Worm (Caenorhabditis elegans): ENCODE results near the gene F49C12.3.

F49C12.3 gene

DNA sequence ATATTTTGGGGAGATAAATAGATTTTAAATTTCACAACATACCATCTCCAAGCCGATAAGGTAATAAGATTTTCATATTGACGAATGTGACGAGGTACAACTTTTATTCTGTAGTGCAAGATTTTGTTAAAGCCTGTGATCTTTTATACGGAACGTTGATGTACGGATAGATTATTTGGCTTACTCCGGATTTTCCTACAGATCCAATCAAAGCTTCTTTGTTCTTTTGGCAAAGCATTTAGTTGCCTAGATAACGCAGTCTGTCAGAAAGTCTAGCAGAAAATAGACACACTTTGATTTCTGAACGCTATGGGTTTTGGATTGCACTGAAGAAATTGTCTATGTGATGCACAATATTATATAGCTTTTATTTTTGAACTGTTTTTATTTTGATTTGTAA lies 1.1 kb upstream of the F49C12.3 start, which contains the start of gene F49C12.2:
Gene F49C12.2 (minus strand): TSS at position 101 of the 400 bp plus-strand sequence.
- TF ChIP-seq ceh-45 (GFP tag; IDR thresholded peaks at IDR 0.05) (no peak), fax-1 (tag; optimal IDR thresholded peaks at IDR 0.05) (no peak), hlh-6 (tag; optimal IDR thresholded peaks at IDR 0.05) (no peak), ceh-48 (tag; optimal IDR thresholded peaks at IDR 0.05) (no peak), ceh-14 (tag; optimal IDR thresholded peaks at IDR 0.05) (no peak), hlh-13 (GFP tag; optimal IDR thresholded peaks at IDR 0.05) (no peak), unc-42 (tag; optimal IDR thresholded peaks at IDR 0.05) (no peak), unc-3 (GFP tag; conservative IDR thresholded peaks at IDR 0.05) (no peak), unc-3 (tag; optimal IDR thresholded peaks at IDR 0.05) (no peak), npax-4 (tag; optimal IDR thresholded peaks at IDR 0.05) (no peak)

DNA sequence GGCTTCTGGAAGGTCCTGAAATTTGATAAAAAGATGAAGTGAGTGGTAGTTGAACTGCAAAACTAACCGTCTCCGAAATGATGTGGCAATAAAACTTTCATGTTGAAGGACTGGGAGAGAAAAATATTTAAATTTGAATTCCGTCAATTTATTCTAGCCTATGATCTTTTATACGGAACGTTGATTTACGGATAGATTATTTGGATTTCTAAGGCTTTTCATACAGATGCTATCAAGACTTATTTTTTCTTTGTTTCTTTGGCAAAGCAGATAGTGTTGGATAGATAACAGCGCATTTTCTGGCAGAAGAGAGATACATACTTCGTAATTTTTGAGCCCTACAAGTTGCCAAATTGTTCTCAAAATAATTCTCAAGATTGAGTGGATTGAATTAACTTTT lies 3.8 kb downstream of the F49C12.3 start, which contains the start of gene F49C12.4:
Gene F49C12.4 (minus strand): TSS at position 101 of the 400 bp plus-strand sequence.
- TF ChIP-seq unc-3 (GFP tag; conservative IDR thresholded peaks at IDR 0.05) = no peak
- TF ChIP-seq unc-3 (tag; optimal IDR thresholded peaks at IDR 0.05) = no peak
- no peak for TF ChIP-seq C08G9.2 (tag; optimal IDR thresholded peaks at IDR 0.05)
- TF ChIP-seq pax-1 (tag; optimal IDR thresholded peaks at IDR 0.05) = no peak
- TF ChIP-seq ztf-16 (tag; optimal IDR thresholded peaks at IDR 0.05) = no peak
- no peak for TF ChIP-seq ceh-31 (tag; optimal IDR thresholded peaks at IDR 0.05)
- TF ChIP-seq pros-1 (tag; optimal IDR thresholded peaks at IDR 0.05) = no peak
- TF ChIP-seq lim-6 (tag; optimal IDR thresholded peaks at IDR 0.05) = no peak
- TF ChIP-seq tbx-7 (tag; optimal IDR thresholded peaks at IDR 0.05) = no peak
- no peak for TF ChIP-seq hlh-6 (tag; optimal IDR thresholded peaks at IDR 0.05)

DNA sequence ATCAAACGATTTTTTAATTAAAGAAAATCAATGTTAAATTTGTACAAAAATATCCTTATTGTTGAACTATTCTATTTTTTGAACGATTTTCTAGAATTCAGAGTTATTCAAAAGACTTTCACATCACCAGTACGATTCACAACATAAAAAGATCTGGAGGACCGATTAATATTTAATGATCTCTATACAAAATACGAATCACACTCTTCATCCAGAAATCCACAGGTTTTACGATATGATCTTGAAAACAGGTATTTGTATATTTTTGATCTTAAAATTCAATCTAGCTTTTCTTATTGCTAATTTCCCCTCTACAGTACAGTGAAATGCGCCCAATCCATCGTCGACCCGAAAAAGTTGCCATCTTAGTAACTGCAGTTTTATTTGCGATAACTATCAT lies 4.4 kb downstream of the F49C12.3 start, which contains the start of gene F49C12.5:
Gene F49C12.5 (plus strand): TSS at position 301 of the 400 bp plus-strand sequence.
- TF ChIP-seq sox-2 (GFP tag; IDR thresholded peaks at IDR 0.05) (no peak), pax-1 (tag; optimal IDR thresholded peaks at IDR 0.05) (no peak), ceh-45 (GFP tag; IDR thresholded peaks at IDR 0.05) (no peak), pha-4 (tag; optimal IDR thresholded peaks at IDR 0.05) (no peak), ceh-24 (tag; optimal IDR thresholded peaks at IDR 0.05) (no peak), elt-2 (tag; optimal IDR thresholded peaks at IDR 0.05) (no peak), unc-3 (GFP tag; conservative IDR thresholded peaks at IDR 0.05) (no peak), unc-3 (tag; optimal IDR thresholded peaks at IDR 0.05) (no peak), ama-1 (optimal IDR thresholded peaks at IDR 0.05) (no peak), hlh-30 (tag; optimal IDR thresholded peaks at IDR 0.05; ENCODE audit: insufficient read depth) (no peak), ceh-30 (tag; optimal IDR thresholded peaks at IDR 0.05) (no peak)

DNA sequence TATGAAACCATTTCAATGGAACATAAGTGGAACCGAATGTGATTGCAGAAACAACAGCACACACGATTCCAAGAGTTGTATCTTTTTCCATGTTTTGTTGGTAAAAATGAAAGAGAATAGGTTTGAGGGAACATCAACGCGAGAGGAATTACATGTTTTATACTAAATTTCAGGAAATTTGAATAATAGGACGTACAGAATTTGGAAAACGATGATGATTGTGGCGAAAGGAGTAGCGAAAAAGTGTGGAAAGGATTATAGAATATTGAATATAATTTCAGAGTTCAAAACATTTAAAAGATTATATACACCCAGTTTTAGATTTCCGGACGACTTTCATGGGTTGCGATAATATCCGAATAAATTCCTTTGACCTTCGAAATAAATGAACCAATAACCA lies 8.7 kb downstream of the F49C12.3 start, which contains the start of gene F49C12.6:
Gene F49C12.6 (minus strand): TSS at position 101 of the 400 bp plus-strand sequence.
- TF ChIP-seq ttx-3 (tag; optimal IDR thresholded peaks at IDR 0.05) (no peak), ceh-2 (tag; optimal IDR thresholded peaks at IDR 0.05) (no peak), nhr-11 (tag; optimal IDR thresholded peaks at IDR 0.05) (no peak), ceh-6 (GFP tag; optimal IDR thresholded peaks at IDR 0.05) (no peak)

DNA sequence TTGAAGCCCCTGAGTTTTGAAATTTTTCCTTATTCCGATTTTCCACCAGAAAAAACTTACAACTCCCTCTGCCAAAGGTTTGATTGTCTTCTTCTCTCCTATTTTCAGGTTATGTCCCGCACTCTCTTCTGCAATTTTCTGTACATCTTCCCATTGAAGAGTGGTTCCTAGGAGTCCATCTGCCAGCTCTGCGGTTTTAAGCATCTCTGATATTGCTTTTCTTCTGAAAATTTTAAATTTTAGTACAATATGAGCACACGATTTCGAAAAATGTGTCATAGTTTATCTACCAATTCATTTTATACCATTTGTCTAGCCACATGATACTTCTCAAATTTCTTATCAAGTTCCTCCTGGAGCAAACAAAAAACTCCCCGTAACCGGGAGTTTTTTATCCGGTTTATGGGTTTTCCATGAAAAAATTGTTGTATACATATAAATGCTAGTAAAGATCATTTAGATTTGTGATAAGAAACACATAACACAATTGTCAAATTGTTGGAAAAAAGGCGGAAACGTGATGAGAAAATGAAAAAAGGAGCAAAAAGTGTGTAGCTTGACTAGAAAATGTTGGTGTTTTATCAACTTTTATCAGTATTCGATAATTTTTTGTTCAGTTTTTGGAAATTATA lies 10.8 kb downstream of the F49C12.3 start:
- TF ChIP-seq tbx-2 (tag; optimal IDR thresholded peaks at IDR 0.05) (no peak), ceh-18 (tag; optimal IDR thresholded peaks at IDR 0.05) (no peak), pax-1 (tag; optimal IDR thresholded peaks at IDR 0.05) (no peak), ceh-45 (GFP tag; IDR thresholded peaks at IDR 0.05) (no peak), T23F11.4 (GFP tag; optimal IDR thresholded peaks at IDR 0.05) (no peak), npax-4 (tag; optimal IDR thresholded peaks at IDR 0.05) (no peak), ceh-24 (tag; optimal IDR thresholded peaks at IDR 0.05) (no peak), ztf-16 (tag; optimal IDR thresholded peaks at IDR 0.05) (no peak), tbx-7 (tag; optimal IDR thresholded peaks at IDR 0.05) (no peak), lin-11 (tag; optimal IDR thresholded peaks at IDR 0.05) (no peak), C38D4.7 (GFP tag; optimal IDR thresholded peaks at IDR 0.05) (no peak), ets-4 (tag; optimal IDR thresholded peaks at IDR 0.05) (no peak), pag-3 (tag; optimal IDR thresholded peaks at IDR 0.05; ENCODE audit: borderline replicate concordance) (no peak), ttx-3 (tag; optimal IDR thresholded peaks at IDR 0.05) (no peak), hlh-15 (tag; optimal IDR thresholded peaks at IDR 0.05) (no peak), fax-1 (tag; optimal IDR thresholded peaks at IDR 0.05) (no peak), ceh-30 (tag; optimal IDR thresholded peaks at IDR 0.05) (no peak)

All from whole organism, late embryonic.